Worm (Caenorhabditis elegans): ENCODE data around the gene srw-39.
A peak's percentile ranks its signal among the peaks of the same experiment; 100 is the strongest.

Gene srw-39

ce11 chrV:20171941-20172340 lies at the start of gene srw-39:
TSS of gene srw-39 (minus strand) at chrV:20172041.
- TF ChIP-seq ztf-16 (tag; optimal IDR thresholded peaks at IDR 0.05) (no peak), nhr-232 (tag; optimal IDR thresholded peaks at IDR 0.05) (no peak), zip-5 (tag; optimal IDR thresholded peaks at IDR 0.05) (no peak), ceh-9 (tag; optimal IDR thresholded peaks at IDR 0.05) (no peak), mec-3 (tag; optimal IDR thresholded peaks at IDR 0.05; ENCODE audit: borderline replicate concordance) (no peak), dve-1 (tag; optimal IDR thresholded peaks at IDR 0.05) (no peak), ceh-19 (GFP tag; optimal IDR thresholded peaks at IDR 0.05) (no peak), hlh-8 (tag; optimal IDR thresholded peaks at IDR 0.05) (no peak)

- peak; percentile 96 for TF ChIP-seq unc-42 (tag; optimal IDR thresholded peaks at IDR 0.05)
- TF ChIP-seq ref-2 (tag; optimal IDR thresholded peaks at IDR 0.05): no peak
These were observed 48.8 kb upstream of the srw-39 start for ce11 chrV:20220604-20221003.

ce11 chrV:20215197-20215596 lies 43.4 kb upstream of the srw-39 start, which contains the start of gene Y113G7B.11:
TSS of gene Y113G7B.11 (minus strand) at chrV:20215297.
- TF ChIP-seq pha-4 (tag; optimal IDR thresholded peaks at IDR 0.05) (no peak), odd-2 (tag; optimal IDR thresholded peaks at IDR 0.05) (no peak), unc-3 (GFP tag; conservative IDR thresholded peaks at IDR 0.05) (no peak), unc-3 (tag; optimal IDR thresholded peaks at IDR 0.05) (no peak), fkh-6 (tag; optimal IDR thresholded peaks at IDR 0.05) (no peak), hlh-8 (tag; optimal IDR thresholded peaks at IDR 0.05) (no peak), sdc-2 (tag; optimal IDR thresholded peaks at IDR 0.05) (no peak), nfya-1 (tag; optimal IDR thresholded peaks at IDR 0.05) (no peak), T23F11.4 (GFP tag; optimal IDR thresholded peaks at IDR 0.05) (no peak), tbx-7 (tag; optimal IDR thresholded peaks at IDR 0.05) (no peak), ceh-22 (tag; optimal IDR thresholded peaks at IDR 0.05) (no peak), ahr-1 (tag; optimal IDR thresholded peaks at IDR 0.05) (no peak), Y22D7AL.16 (tag; optimal IDR thresholded peaks at IDR 0.05) (no peak), nhr-11 (tag; optimal IDR thresholded peaks at IDR 0.05) (no peak), ztf-16 (tag; optimal IDR thresholded peaks at IDR 0.05) (no peak), ceh-18 (tag; optimal IDR thresholded peaks at IDR 0.05) (no peak), ttx-3 (tag; optimal IDR thresholded peaks at IDR 0.05) (no peak), dmd-4 (tag; optimal IDR thresholded peaks at IDR 0.05; ENCODE audit: borderline replicate concordance) (no peak)

ce11 chrV:20213097-20213496 lies 41.3 kb upstream of the srw-39 start:
- no peak for TF ChIP-seq ref-2 (tag; optimal IDR thresholded peaks at IDR 0.05)
- no peak for TF ChIP-seq ceh-2 (tag; optimal IDR thresholded peaks at IDR 0.05)
- TF ChIP-seq mec-3 (tag; optimal IDR thresholded peaks at IDR 0.05; ENCODE audit: borderline replicate concordance): no peak
- no peak for TF ChIP-seq hlh-8 (tag; optimal IDR thresholded peaks at IDR 0.05)

ce11 chrV:20212584-20212983 lies 40.7 kb upstream of the srw-39 start, which contains the start of gene Y113G7B.12:
TSS of gene Y113G7B.12 (minus strand) at chrV:20212684.
- TF ChIP-seq ceh-22 (tag; optimal IDR thresholded peaks at IDR 0.05) (no peak), lin-11 (tag; optimal IDR thresholded peaks at IDR 0.05) (no peak), unc-42 (tag; optimal IDR thresholded peaks at IDR 0.05) (no peak), C38D4.7 (GFP tag; optimal IDR thresholded peaks at IDR 0.05) (no peak), sdc-2 (tag; optimal IDR thresholded peaks at IDR 0.05) (no peak), dmd-4 (tag; optimal IDR thresholded peaks at IDR 0.05; ENCODE audit: borderline replicate concordance) (no peak), ahr-1 (tag; optimal IDR thresholded peaks at IDR 0.05) (no peak), pha-4 (tag; optimal IDR thresholded peaks at IDR 0.05) (no peak), ceh-6 (GFP tag; optimal IDR thresholded peaks at IDR 0.05) (no peak), nhr-232 (tag; optimal IDR thresholded peaks at IDR 0.05) (no peak), zip-5 (tag; optimal IDR thresholded peaks at IDR 0.05) (no peak), C08G9.2 (tag; optimal IDR thresholded peaks at IDR 0.05) (no peak), pqm-1 (tag; optimal IDR thresholded peaks at IDR 0.05) (no peak), ceh-18 (tag; optimal IDR thresholded peaks at IDR 0.05) (no peak), unc-55 (GFP tag; optimal IDR thresholded peaks at IDR 0.05) (no peak), ttx-3 (tag; optimal IDR thresholded peaks at IDR 0.05) (no peak), mec-3 (tag; optimal IDR thresholded peaks at IDR 0.05; ENCODE audit: borderline replicate concordance) (no peak)
